Worm (Caenorhabditis elegans) whole organism, midembryonic: ENCODE data around the gene T07H3.8.

ENCODE experiments used
- T22C8.4 ChIP-seq: fragments of 200-800 bp; sonication (Bioruptor generic); IDR thresholded peaks from 2 replicates; pipeline ENCODE4 v1.3.6; 2022; ENCODE audit warnings: missing genetic modification characterization, missing compliant biosample characterization
- flt-1 ChIP-seq: fragments of 200-800 bp; sonication (Bioruptor generic); IDR thresholded peaks from 2 replicates; pipeline ENCODE4 v1.3.6; 2022; ENCODE audit warnings: missing genetic modification characterization, missing compliant biosample characterization
- klf-2 ChIP-seq: fragments of 200-800 bp; sonication (Bioruptor generic); conservative IDR thresholded peaks from 2 replicates; pipeline ENCODE4 v1.3.6; 2022; ENCODE audit warnings: missing genetic modification reagents, missing genetic modification characterization, missing compliant biosample characterization
- med-1 ChIP-seq: sonication (generic microtip); optimal IDR thresholded peaks from 2 replicates; lab custom pipeline; 2017; ENCODE audit warnings: missing genetic modification characterization, mild to moderate bottlenecking, missing compliant biosample characterization, antibody characterized with exemption, missing genetic modification reagents; ENCODE audit not compliant: insufficient read depth
- ztf-29 ChIP-seq: fragments of 200-800 bp; sonication (Bioruptor generic); IDR thresholded peaks from 2 replicates; pipeline ENCODE4 v1.3.6; 2022; ENCODE audit warnings: missing genetic modification reagents, missing genetic modification characterization, missing compliant biosample characterization

- TF ChIP-seq T22C8.4 (GFP tag; lab: Robert Waterston, UW) (no peak), med-1 (GFP tag; lab: Kevin White, UChicago) (no peak), flt-1 (GFP tag; lab: Robert Waterston, UW) (no peak), klf-2 (GFP tag; lab: Robert Waterston, UW) (no peak), ztf-29 (GFP tag; lab: Robert Waterston, UW) (no peak)
Measured at ce11 chrII:1589845-1590244, 3.4 kb downstream of the T07H3.8 start, which contains the start of gene T07H3.7.
